Worm (Caenorhabditis elegans) whole organism, L2 larva: Measurements from ENCODE around the gene frpr-15.

Source experiments
- lin-13 ChIP-seq: fragments of 150-350 bp; optimal IDR thresholded peaks from 2 replicates; lab custom pipeline; 2014; ENCODE audit warnings: missing biosample characterization, missing genetic modification reagents, missing genetic modification characterization
- lsy-2 ChIP-seq, 2 experiments: fragments of 150-350 bp in 1 of 2; sonication (generic microtip) in 1 of 2; optimal IDR thresholded peaks; 2 replicates each; lab custom pipeline; 2014 to 2017; ENCODE audit warnings: missing biosample characterization in 2 of 2, missing genetic modification characterization in 2 of 2
- skn-1 ChIP-seq: sonication (generic microtip); optimal IDR thresholded peaks from 2 replicates; lab custom pipeline; 2017; ENCODE audit warnings: missing biosample characterization, missing genetic modification characterization

ce11 chrV:12732734-12733133 is 52.8 kb downstream of the frpr-15 start:
- TF ChIP-seq skn-1 (tag; lab: Kevin White, UChicago): no peak
- TF ChIP-seq lin-13 (GFP tag; lab: Kevin White, UChicago): no peak
- no peak for TF ChIP-seq lsy-2 (tag; optimal IDR thresholded peaks at IDR 0.05; lab: Kevin White, UChicago)
